Worm (Caenorhabditis elegans) whole organism, mixed stage, embryonic: ENCODE measurements around the gene srdh-1.

ENCODE experiments used
- ces-1 ChIP-seq: fragments of 150-350 bp; optimal IDR thresholded peaks from 2 replicates; lab custom pipeline; 2014; ENCODE audit warnings: missing biosample characterization, missing genetic modification reagents, missing genetic modification characterization
- lsy-2 ChIP-seq: fragments of 150-350 bp; optimal IDR thresholded peaks from 2 replicates; lab custom pipeline; 2014; ENCODE audit warnings: missing biosample characterization, missing genetic modification characterization
- snpc-4 ChIP-seq: fragments of 150-350 bp; optimal IDR thresholded peaks from 2 replicates; lab custom pipeline; 2014; ENCODE audit warnings: missing biosample characterization, missing genetic modification characterization
- sptf-1 ChIP-seq: sonication (generic microtip); optimal IDR thresholded peaks from 2 replicates; lab custom pipeline; 2017; ENCODE audit warnings: mild to moderate bottlenecking, missing genetic modification characterization, moderate library complexity, missing compliant biosample characterization
- unc-39 ChIP-seq: fragments of 150-350 bp; optimal IDR thresholded peaks from 2 replicates; lab custom pipeline; 2014; ENCODE audit warnings: missing biosample characterization, missing genetic modification characterization
- unc-62 ChIP-seq: fragments of 150-350 bp; optimal IDR thresholded peaks from 2 replicates; lab custom pipeline; 2014; ENCODE audit warnings: missing biosample characterization, missing genetic modification reagents, missing genetic modification characterization
- ztf-11 ChIP-seq: fragments of 150-350 bp; optimal IDR thresholded peaks from 2 replicates; lab custom pipeline; 2014; ENCODE audit warnings: missing biosample characterization, missing genetic modification characterization

- no peak for TF ChIP-seq lsy-2 (tag; lab: Kevin White, UChicago)
- no peak for TF ChIP-seq snpc-4
- no peak for TF ChIP-seq unc-39 (tag; lab: Kevin White, UChicago)
- no peak for TF ChIP-seq unc-62 (GFP tag; lab: Kevin White, UChicago)
- TF ChIP-seq sptf-1 (tag; lab: Kevin White, UChicago) = peak; percentile 49
- TF ChIP-seq ztf-11 (tag; lab: Kevin White, UChicago) = no peak
- no peak for TF ChIP-seq ces-1 (GFP tag; lab: Kevin White, UChicago)
Measured at ce11 chrII:8222309-8223065, 42.0 kb upstream of the srdh-1 start, which contains the start of gene dab-1.
